Worm (Caenorhabditis elegans) whole organism, L3 larva: ENCODE measurements around the gene K02H11.4.

ENCODE experiments used
- R02D3.7 ChIP-seq: fragments of 150-350 bp; optimal IDR thresholded peaks from 2 replicates; lab custom pipeline; 2014; ENCODE audit warnings: missing biosample characterization, missing genetic modification characterization
- ZK546.5 ChIP-seq: sonication (generic microtip); optimal IDR thresholded peaks from 2 replicates; lab custom pipeline; 2017; ENCODE audit warnings: missing biosample characterization, missing genetic modification characterization
- aly-2 ChIP-seq: fragments of 150-350 bp; optimal IDR thresholded peaks from 2 replicates; lab custom pipeline; 2014; ENCODE audit warnings: missing biosample characterization, missing genetic modification characterization
- ama-1 ChIP-seq: fragments of 150-350 bp; optimal IDR thresholded peaks from 2 replicates; lab custom pipeline; 2018
- ceh-16 ChIP-seq: sonication (generic microtip); optimal IDR thresholded peaks from 2 replicates; lab custom pipeline; 2017; ENCODE audit warnings: missing biosample characterization, missing genetic modification characterization
- ceh-28 ChIP-seq: fragments of 150-350 bp; optimal IDR thresholded peaks from 2 replicates; lab custom pipeline; 2014; ENCODE audit warnings: missing biosample characterization, missing genetic modification reagents, missing genetic modification characterization
- ceh-82 ChIP-seq: fragments of 150-350 bp; optimal IDR thresholded peaks from 2 replicates; lab custom pipeline; 2014; ENCODE audit warnings: missing biosample characterization, missing genetic modification characterization
- daf-12 ChIP-seq: fragments of 150-350 bp; optimal IDR thresholded peaks from 2 replicates; lab custom pipeline; 2014; ENCODE audit warnings: missing biosample characterization, missing genetic modification reagents, missing genetic modification characterization
- egl-27 ChIP-seq: sonication (generic microtip); optimal IDR thresholded peaks from 4 replicates; lab custom pipeline; 2017; ENCODE audit warnings: missing biosample characterization, missing genetic modification reagents, missing genetic modification characterization
- egl-5 ChIP-seq: fragments of 150-350 bp; optimal IDR thresholded peaks from 2 replicates; lab custom pipeline; 2017; ENCODE audit warnings: missing biosample characterization, missing genetic modification reagents, missing genetic modification characterization, inconsistent platforms
- elt-1 ChIP-seq: fragments of 150-350 bp; optimal IDR thresholded peaks from 2 replicates; lab custom pipeline; 2014; ENCODE audit warnings: missing biosample characterization, missing genetic modification characterization
- elt-2 ChIP-seq: sonication (generic microtip); optimal IDR thresholded peaks from 2 replicates; lab custom pipeline; 2016; ENCODE audit warnings: missing genetic modification reagents, mild to moderate bottlenecking, missing genetic modification characterization, missing compliant biosample characterization
- elt-3 ChIP-seq, 3 experiments: fragments of 150-350 bp in 1 of 3; sonication (generic microtip) in 2 of 3; optimal IDR thresholded peaks; 2 replicates in 2 of 3; 4 replicates in 1 of 3; lab custom pipeline; 2014 to 2017; ENCODE audit warnings: missing biosample characterization in 3 of 3, missing genetic modification characterization in 3 of 3
- fkh-10 ChIP-seq: sonication (generic microtip); optimal IDR thresholded peaks from 2 replicates; lab custom pipeline; 2017; ENCODE audit warnings: missing biosample characterization, missing genetic modification reagents, missing genetic modification characterization
- fkh-2 ChIP-seq: fragments of 150-350 bp; optimal IDR thresholded peaks from 2 replicates; lab custom pipeline; 2014; ENCODE audit warnings: missing biosample characterization, missing genetic modification reagents, missing genetic modification characterization
- fos-1 ChIP-seq: fragments of 150-350 bp; optimal IDR thresholded peaks from 2 replicates; lab custom pipeline; 2014; ENCODE audit warnings: missing biosample characterization, missing genetic modification characterization
- jun-1 ChIP-seq: fragments of 150-350 bp; optimal IDR thresholded peaks from 2 replicates; lab custom pipeline; 2014; ENCODE audit warnings: missing biosample characterization, missing genetic modification reagents, missing genetic modification characterization
- lin-15B ChIP-seq: fragments of 150-350 bp; optimal IDR thresholded peaks from 2 replicates; lab custom pipeline; 2014; ENCODE audit warnings: missing biosample characterization, missing genetic modification characterization
- lin-39 ChIP-seq: fragments of 150-350 bp; optimal IDR thresholded peaks from 2 replicates; lab custom pipeline; 2018; ENCODE audit warnings: missing biosample characterization, missing genetic modification reagents, missing genetic modification characterization
- lsy-12 ChIP-seq: sonication (generic microtip); optimal IDR thresholded peaks from 2 replicates; lab custom pipeline; 2016; ENCODE audit warnings: mild to moderate bottlenecking, missing genetic modification characterization, missing compliant biosample characterization
- mdl-1 ChIP-seq: fragments of 150-350 bp; optimal IDR thresholded peaks from 2 replicates; lab custom pipeline; 2014; ENCODE audit warnings: missing biosample characterization, missing genetic modification characterization
- mml-1 ChIP-seq: fragments of 150-350 bp; sonication (generic microtip); optimal IDR thresholded peaks from 3 replicates; lab custom pipeline; 2014; ENCODE audit warnings: missing biosample characterization, missing genetic modification characterization
- nfya-1 ChIP-seq: sonication (generic microtip); optimal IDR thresholded peaks from 2 replicates; lab custom pipeline; 2017; ENCODE audit warnings: missing genetic modification characterization, mild to moderate bottlenecking, missing compliant biosample characterization, antibody characterized with exemption, moderate library complexity; ENCODE audit not compliant: insufficient read depth
- nhr-12 ChIP-seq: fragments of 150-350 bp; optimal IDR thresholded peaks from 2 replicates; lab custom pipeline; 2014; ENCODE audit warnings: missing biosample characterization, missing genetic modification characterization
- nhr-23 ChIP-seq: fragments of 150-350 bp; optimal IDR thresholded peaks from 2 replicates; lab custom pipeline; 2014; ENCODE audit warnings: missing biosample characterization, missing genetic modification reagents, missing genetic modification characterization
- nhr-237 ChIP-seq: fragments of 150-350 bp; optimal IDR thresholded peaks from 2 replicates; lab custom pipeline; 2014; ENCODE audit warnings: missing biosample characterization, missing genetic modification characterization
- nhr-25 ChIP-seq: sonication (generic microtip); optimal IDR thresholded peaks from 2 replicates; lab custom pipeline; 2017; ENCODE audit warnings: missing biosample characterization, missing genetic modification characterization
- nhr-43 ChIP-seq: sonication (generic microtip); optimal IDR thresholded peaks from 2 replicates; lab custom pipeline; 2016; ENCODE audit warnings: mild to moderate bottlenecking, missing genetic modification characterization, missing compliant biosample characterization; ENCODE audit not compliant: poor library complexity, severe bottlenecking
- nhr-67 ChIP-seq: fragments of 150-350 bp; optimal IDR thresholded peaks from 2 replicates; lab custom pipeline; 2014; ENCODE audit warnings: missing biosample characterization, missing genetic modification characterization
- nhr-77 ChIP-seq: fragments of 150-350 bp; optimal IDR thresholded peaks from 2 replicates; lab custom pipeline; 2014; ENCODE audit warnings: missing biosample characterization, missing genetic modification characterization
- pha-4 ChIP-seq: fragments of 150-350 bp; optimal IDR thresholded peaks from 2 replicates; lab custom pipeline; 2014; ENCODE audit warnings: missing biosample characterization, missing genetic modification reagents, missing genetic modification characterization
- sea-2 ChIP-seq: fragments of 150-350 bp; sonication (generic microtip); optimal IDR thresholded peaks from 4 replicates; lab custom pipeline; 2014; ENCODE audit warnings: missing biosample characterization, missing genetic modification reagents, missing genetic modification characterization
- skn-1 ChIP-seq: fragments of 150-350 bp; optimal IDR thresholded peaks from 2 replicates; lab custom pipeline; 2014; ENCODE audit warnings: missing biosample characterization, missing genetic modification characterization
- snpc-4 ChIP-seq: fragments of 150-350 bp; optimal IDR thresholded peaks from 2 replicates; lab custom pipeline; 2014; ENCODE audit warnings: missing biosample characterization, missing genetic modification characterization
- tbx-2 ChIP-seq: sonication (generic microtip); optimal IDR thresholded peaks from 2 replicates; lab custom pipeline; 2016; ENCODE audit warnings: mild to moderate bottlenecking, missing genetic modification characterization, missing compliant biosample characterization
- unc-39 ChIP-seq: sonication (generic microtip); optimal IDR thresholded peaks from 4 replicates; lab custom pipeline; 2017; ENCODE audit warnings: missing biosample characterization, missing genetic modification characterization
- zag-1 ChIP-seq: fragments of 150-350 bp; optimal IDR thresholded peaks from 2 replicates; lab custom pipeline; 2014; ENCODE audit warnings: missing biosample characterization, missing genetic modification characterization
- ztf-11 ChIP-seq: fragments of 150-350 bp; optimal IDR thresholded peaks from 2 replicates; lab custom pipeline; 2014; ENCODE audit warnings: missing biosample characterization, missing genetic modification characterization
- ztf-4 ChIP-seq: fragments of 150-350 bp; optimal IDR thresholded peaks from 2 replicates; lab custom pipeline; 2014; ENCODE audit warnings: missing biosample characterization, missing genetic modification characterization

The K02H11.4 gene

DNA sequence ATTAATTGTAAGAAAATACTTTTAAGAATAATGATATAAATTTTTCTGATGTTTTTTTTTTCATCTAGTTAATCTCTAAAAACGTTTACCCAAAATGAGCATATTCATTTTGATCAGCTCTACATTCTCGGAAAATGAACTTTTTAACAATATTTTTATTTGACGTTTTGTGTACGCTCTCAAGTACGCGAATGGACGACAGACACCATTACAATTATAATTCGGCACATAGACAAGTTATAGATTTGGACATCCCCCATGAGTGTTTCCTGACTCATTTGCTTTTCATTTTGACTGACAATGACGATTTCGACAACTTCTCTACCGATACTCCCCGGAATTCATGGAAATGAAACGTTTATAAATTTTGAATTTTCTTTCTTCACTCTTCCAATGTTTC is 31.9 kb downstream of the K02H11.4 start, which contains the start of gene sru-27:
TSS of gene sru-27 (plus strand) at position 301 of the 400 bp plus-strand sequence.
- no peak for TF ChIP-seq elt-3 (tag; optimal IDR thresholded peaks at IDR 0.05; lab: Kevin White, UChicago)
- no peak for TF ChIP-seq ama-1 (lab: Kevin White, UChicago)
- no peak for TF ChIP-seq daf-12
- no peak for TF ChIP-seq nhr-237
- no peak for TF ChIP-seq elt-1 (tag; lab: Kevin White, UChicago)
- no peak for TF ChIP-seq ztf-4 (tag; lab: Kevin White, UChicago)
- TF ChIP-seq fos-1 = no peak
- TF ChIP-seq R02D3.7 (tag; lab: Kevin White, UChicago) = no peak
- no peak for TF ChIP-seq tbx-2 (tag; lab: Kevin White, UChicago)
- no peak for TF ChIP-seq unc-39 (tag; lab: Kevin White, UChicago)
- no peak for TF ChIP-seq aly-2 (tag; lab: Kevin White, UChicago)
- no peak for TF ChIP-seq sea-2
- TF ChIP-seq elt-2 (tag; lab: Kevin White, UChicago) = no peak
- TF ChIP-seq fkh-10 (GFP tag; lab: Kevin White, UChicago) = no peak
- TF ChIP-seq jun-1 (tag; lab: Kevin White, UChicago) = no peak
- TF ChIP-seq pha-4 (tag; lab: Kevin White, UChicago) = no peak
- no peak for TF ChIP-seq nhr-12 (tag; lab: Kevin White, UChicago)

- TF ChIP-seq lsy-12 (tag; lab: Kevin White, UChicago) (no peak), ceh-28 (peak; percentile 89)
Observed at ce11 chrV:1495752-1496151, 35.3 kb downstream of the K02H11.4 start.

- TF ChIP-seq ceh-28 = peak; percentile 15
- TF ChIP-seq mdl-1 = no peak
Observed at ce11 chrV:1495334-1495733, 35.7 kb downstream of the K02H11.4 start, which contains the start of gene C38C3.3. C38C3.3 (plus strand) TSS chrV:1495634.

- no peak for TF ChIP-seq elt-3 (tag; optimal IDR thresholded peaks at IDR 0.05; lab: Kevin White, UChicago)
- TF ChIP-seq elt-1 (tag; lab: Kevin White, UChicago) = no peak
- no peak for TF ChIP-seq nhr-25 (tag; lab: Kevin White, UChicago)
- TF ChIP-seq lin-15B (tag; lab: Kevin White, UChicago) = no peak
- no peak for TF ChIP-seq egl-5 (tag; lab: Kevin White, UChicago)
- TF ChIP-seq ZK546.5 (tag; lab: Kevin White, UChicago) = no peak
- TF ChIP-seq ama-1 (lab: Kevin White, UChicago) = no peak
- no peak for TF ChIP-seq snpc-4 (tag; lab: Kevin White, UChicago)
- no peak for TF ChIP-seq elt-2 (tag; lab: Kevin White, UChicago)
- TF ChIP-seq zag-1 (tag; lab: Kevin White, UChicago) = no peak
- no peak for TF ChIP-seq nfya-1 (tag; lab: Kevin White, UChicago)
- TF ChIP-seq egl-27 (tag; lab: Kevin White, UChicago) = no peak
- TF ChIP-seq ceh-28 = no peak
- TF ChIP-seq lin-39 (tag; lab: Kevin White, UChicago) = no peak
- TF ChIP-seq nhr-67 (tag; lab: Kevin White, UChicago) = no peak
- TF ChIP-seq fkh-10 (GFP tag; lab: Kevin White, UChicago) = no peak
- no peak for TF ChIP-seq nhr-237
Observed at ce11 chrV:1494469-1494868, 36.6 kb downstream of the K02H11.4 start, which contains the start of gene spig-7. spig-7 (plus strand) TSS chrV:1494769.

DNA sequence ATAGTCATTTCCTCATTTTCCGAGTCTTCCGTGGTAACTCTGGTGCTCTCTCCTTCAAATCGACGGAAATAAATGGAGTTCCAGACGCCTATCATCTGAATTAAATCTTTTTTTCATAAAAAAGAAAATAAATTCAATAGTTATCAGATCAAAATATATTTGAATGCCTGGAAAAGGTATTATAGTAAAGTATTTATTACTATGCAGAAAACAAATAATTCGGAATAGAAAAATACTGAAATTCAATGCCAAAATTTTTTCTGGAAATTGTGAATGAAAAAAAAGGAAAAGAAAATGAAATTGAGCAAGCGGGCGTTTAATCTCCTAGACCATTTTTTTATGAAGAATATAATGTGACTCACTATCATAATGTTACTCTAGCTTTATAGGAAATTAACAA is 39.5 kb downstream of the K02H11.4 start, which contains the start of gene C38C3.6:
TSS of gene C38C3.6 (minus strand) at position 101 of the 400 bp plus-strand sequence.
- TF ChIP-seq nhr-67 (tag; lab: Kevin White, UChicago) (no peak), mml-1 (no peak), nhr-12 (tag; lab: Kevin White, UChicago) (no peak), ama-1 (lab: Kevin White, UChicago) (no peak), ceh-82 (tag; lab: Kevin White, UChicago) (no peak), fkh-10 (GFP tag; lab: Kevin White, UChicago) (no peak)

DNA sequence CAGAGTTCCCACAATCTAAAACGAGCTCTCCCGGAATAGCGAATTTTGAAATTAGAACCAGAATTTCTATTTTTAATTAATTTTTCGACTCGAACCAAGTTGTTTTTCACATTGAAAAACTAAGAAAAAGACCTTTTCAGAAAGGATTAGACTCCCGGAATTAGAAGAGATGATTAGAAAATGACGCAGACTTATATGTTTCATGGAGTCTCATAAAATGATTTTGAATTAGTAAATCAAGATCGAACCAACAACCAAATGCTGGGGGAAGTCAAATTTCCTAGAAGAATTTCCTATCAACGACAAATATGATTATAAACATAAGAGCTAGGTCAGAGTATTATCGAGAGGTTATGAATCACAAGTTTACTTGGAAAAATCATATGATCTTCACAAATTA is 42.4 kb downstream of the K02H11.4 start:
- no peak for TF ChIP-seq skn-1 (tag; lab: Kevin White, UChicago)
- no peak for TF ChIP-seq fkh-2
- no peak for TF ChIP-seq R02D3.7 (tag; lab: Kevin White, UChicago)
- TF ChIP-seq daf-12 = no peak
- no peak for TF ChIP-seq ceh-16 (tag; lab: Kevin White, UChicago)
- no peak for TF ChIP-seq lsy-12 (tag; lab: Kevin White, UChicago)
- TF ChIP-seq aly-2 (tag; lab: Kevin White, UChicago) = no peak
- no peak for TF ChIP-seq ama-1 (lab: Kevin White, UChicago)
- TF ChIP-seq sea-2 = no peak
- no peak for TF ChIP-seq ztf-11 (tag; lab: Kevin White, UChicago)
- no peak for TF ChIP-seq mdl-1
- TF ChIP-seq fos-1 = no peak
- no peak for TF ChIP-seq nhr-77 (tag; lab: Kevin White, UChicago)
- no peak for TF ChIP-seq nhr-237
- no peak for TF ChIP-seq nhr-43 (tag; lab: Kevin White, UChicago)
- TF ChIP-seq nhr-23 (tag; lab: Kevin White, UChicago) = no peak
- no peak for TF ChIP-seq mml-1
- no peak for TF ChIP-seq ceh-28
